Fruit fly (Drosophila melanogaster): ENCODE data around the gene Ttc1.

The Ttc1 gene

DNA sequence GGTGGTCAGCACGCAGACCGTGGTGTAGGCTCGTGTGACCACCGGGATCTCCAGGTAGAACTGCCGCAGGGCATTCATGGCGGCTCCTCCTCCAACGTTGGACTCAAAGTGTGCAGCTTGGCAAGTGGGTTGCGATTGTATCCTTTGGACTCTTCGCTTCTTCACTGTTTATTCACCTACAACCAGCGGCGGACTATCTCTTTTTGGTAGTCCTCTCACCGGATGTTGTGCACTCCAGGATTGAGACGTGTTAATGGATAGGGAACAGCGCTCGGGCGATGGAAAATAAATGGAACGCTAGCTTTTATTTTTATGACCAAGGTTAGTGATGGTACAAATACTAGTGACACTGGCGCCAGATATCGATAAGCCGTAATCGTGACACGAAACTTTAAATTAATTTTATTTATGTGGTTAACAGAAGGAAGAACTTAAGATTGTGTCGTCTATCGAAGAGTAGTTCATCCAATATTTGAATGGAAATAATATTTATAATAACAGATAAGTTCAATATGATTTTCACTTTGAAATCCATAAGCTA, 41.1 kb upstream of the Ttc1 start, which contains the start of gene Der-2 (continued):
- TF ChIP-seq CG15479 (GFP tag; optimal IDR thresholded peaks at IDR 0.05), result no peak
- no peak for TF ChIP-seq vfl (GFP tag; optimal IDR thresholded peaks at IDR 0.05)
- TF ChIP-seq Ets65A (GFP tag), result peak; percentile 67
- no peak for TF ChIP-seq Kr (GFP tag; optimal IDR thresholded peaks at IDR 0.05)
- TF ChIP-seq Ssrp (tag; optimal IDR thresholded peaks at IDR 0.05), result no peak
- TF ChIP-seq CG5245 (GFP tag; optimal IDR thresholded peaks at IDR 0.05), result no peak
- TF ChIP-seq CG13424 (tag; optimal IDR thresholded peaks at IDR 0.05), result no peak
- no peak for TF ChIP-seq CG18619 (GFP tag; optimal IDR thresholded peaks at IDR 0.05)
- peak; percentile 80 for TF ChIP-seq CG2129 (GFP tag; IDR thresholded peaks at IDR 0.05; ENCODE audit: partially characterized antibody)
- TF ChIP-seq bbx (GFP tag; IDR thresholded peaks at IDR 0.05; ENCODE audit: partially characterized antibody), result peak; percentile 92
- no peak for TF ChIP-seq CG7372 (GFP tag; IDR thresholded peaks at IDR 0.05)
- TF ChIP-seq CG3726 (GFP tag; IDR thresholded peaks at IDR 0.05), result no peak
- TF ChIP-seq Hr78 (GFP tag; optimal IDR thresholded peaks at IDR 0.05), result no peak
- TF ChIP-seq jumu (GFP tag; optimal IDR thresholded peaks at IDR 0.05), result no peak
- no peak for TF ChIP-seq CG3407 (GFP tag; optimal IDR thresholded peaks at IDR 0.05)
- peak; percentile 40 for TF ChIP-seq trem (tag; optimal IDR thresholded peaks at IDR 0.05)
- TF ChIP-seq Lpt (GFP tag; optimal IDR thresholded peaks at IDR 0.05), result no peak
- peak; percentile 64 for TF ChIP-seq Abd-B (GFP tag; optimal IDR thresholded peaks at IDR 0.05)
- TF ChIP-seq dmrt99B (tag; optimal IDR thresholded peaks at IDR 0.05), result no peak
- TF ChIP-seq gsb-n (tag; optimal IDR thresholded peaks at IDR 0.05), result no peak
- TF ChIP-seq CG10321 (GFP tag; IDR thresholded peaks at IDR 0.05), result no peak
- no peak for TF ChIP-seq zf30C (GFP tag; optimal IDR thresholded peaks at IDR 0.05)
- peak; percentile 5 for TF ChIP-seq YL-1 (GFP tag; optimal IDR thresholded peaks at IDR 0.05)
- no peak for TF ChIP-seq Eip74EF (GFP tag; optimal IDR thresholded peaks at IDR 0.05)
- no peak for TF ChIP-seq E2f1 (GFP tag; IDR thresholded peaks at IDR 0.05)
- no peak for TF ChIP-seq sc (optimal IDR thresholded peaks at IDR 0.05)
- no peak for TF ChIP-seq sc (GFP tag; optimal IDR thresholded peaks at IDR 0.05)
- no peak for TF ChIP-seq CG16863 (GFP tag; optimal IDR thresholded peaks at IDR 0.05)
- TF ChIP-seq sens-2 (GFP tag; IDR thresholded peaks at IDR 0.05), result no peak
- no peak for TF ChIP-seq CG32772 (GFP tag; IDR thresholded peaks at IDR 0.05)
- no peak for TF ChIP-seq CG18476 (GFP tag; optimal IDR thresholded peaks at IDR 0.05)
- no peak for TF ChIP-seq Nf-YB (GFP tag; optimal IDR thresholded peaks at IDR 0.05)
- TF ChIP-seq CG11398 (GFP tag; optimal IDR thresholded peaks at IDR 0.05), result no peak
- no peak for TF ChIP-seq gt (GFP tag; IDR thresholded peaks at IDR 0.05)
- TF ChIP-seq btn (GFP tag; optimal IDR thresholded peaks at IDR 0.05), result no peak
- peak; percentile 77 for TF ChIP-seq MBD-R2 (GFP tag; IDR thresholded peaks at IDR 0.05)
- TF ChIP-seq lab (GFP tag; optimal IDR thresholded peaks at IDR 0.05), result no peak
- TF ChIP-seq nmo (GFP tag; optimal IDR thresholded peaks at IDR 0.05), result peak; percentile 1
- no peak for TF ChIP-seq CG3847 (GFP tag; IDR thresholded peaks at IDR 0.05)
- no peak for TF ChIP-seq CG8359 (GFP tag; optimal IDR thresholded peaks at IDR 0.05; ENCODE audit: borderline replicate concordance)
- no peak for TF ChIP-seq chif (GFP tag; optimal IDR thresholded peaks at IDR 0.05)
- TF ChIP-seq inv (GFP tag; IDR thresholded peaks at IDR 0.05; ENCODE audit: partially characterized antibody), result peak; percentile 74
- no peak for TF ChIP-seq CG14710 (tag; optimal IDR thresholded peaks at IDR 0.05)
- no peak for TF ChIP-seq Sox100B (GFP tag; optimal IDR thresholded peaks at IDR 0.05)
- TF ChIP-seq Dref (GFP tag; IDR thresholded peaks at IDR 0.05), result peak; percentile 75
- 0 out of 2 replicates have a peak, but pooled peaks have one; percentile 32 for TF ChIP-seq vvl (GFP tag; IDR thresholded peaks at IDR 0.05)

Measured in whole organism, embryonic.